Worm (Caenorhabditis elegans): ENCODE measurements around the gene R13H4.2.

DNA sequence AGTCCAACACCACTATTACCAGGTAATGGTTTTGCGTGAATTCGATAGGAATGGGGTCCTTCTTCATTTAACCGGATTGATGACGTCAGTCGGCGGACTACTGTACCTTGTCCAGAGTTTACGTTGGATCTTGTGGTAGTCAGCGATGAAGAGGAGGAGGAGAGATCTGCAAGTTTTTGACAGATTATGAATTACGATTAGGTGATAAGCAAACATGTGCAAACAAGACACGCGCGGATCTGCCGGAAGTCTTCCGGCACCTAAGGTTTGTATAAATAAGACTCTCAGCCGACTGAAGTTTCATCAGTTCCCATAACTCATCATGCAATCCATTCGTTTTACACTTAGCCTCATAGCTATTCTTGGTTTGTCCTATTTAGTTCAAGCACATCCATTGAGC is 3.0 kb downstream of the R13H4.2 start, which contains the start of gene idpb-5:
- TF ChIP-seq fkh-2 (tag; optimal IDR thresholded peaks at IDR 0.05) (no peak), ceh-82 (tag; optimal IDR thresholded peaks at IDR 0.05) (no peak), tbx-2 (tag; optimal IDR thresholded peaks at IDR 0.05) (no peak), fos-1 (tag; optimal IDR thresholded peaks at IDR 0.05) (no peak), nhr-11 (tag; optimal IDR thresholded peaks at IDR 0.05) (no peak), unc-39 (tag; optimal IDR thresholded peaks at IDR 0.05) (no peak), R02D3.7 (tag; optimal IDR thresholded peaks at IDR 0.05) (no peak), nhr-237 (tag; optimal IDR thresholded peaks at IDR 0.05) (no peak), pqm-1 (tag; optimal IDR thresholded peaks at IDR 0.05) (no peak), lsy-12 (tag; optimal IDR thresholded peaks at IDR 0.05) (no peak), hmg-11 (tag; optimal IDR thresholded peaks at IDR 0.05) (no peak)
